Worm (Caenorhabditis elegans) whole organism, L2 larva: ENCODE results near the gene gbb-2.

Experiments
- C34F6.9 ChIP-seq: fragments of 150-350 bp; optimal IDR thresholded peaks from 2 replicates; lab custom pipeline; 2014; ENCODE audit warnings: missing biosample characterization, missing genetic modification characterization
- F13H6.1 ChIP-seq: sonication (generic microtip); optimal IDR thresholded peaks from 2 replicates; lab custom pipeline; 2016; ENCODE audit warnings: missing genetic modification characterization, missing compliant biosample characterization
- Y55F3AM.14 ChIP-seq: fragments of 200-800 bp; sonication (Bioruptor generic); optimal IDR thresholded peaks from 2 replicates; lab custom pipeline; 2018; ENCODE audit warnings: mild to moderate bottlenecking, missing genetic modification characterization, missing compliant biosample characterization
- alr-1 ChIP-seq: fragments of 150-350 bp; optimal IDR thresholded peaks from 2 replicates; lab custom pipeline; 2014; ENCODE audit warnings: missing biosample characterization, missing genetic modification characterization
- aly-2 ChIP-seq: fragments of 150-350 bp; optimal IDR thresholded peaks from 2 replicates; lab custom pipeline; 2014; ENCODE audit warnings: missing biosample characterization, missing genetic modification characterization
- ama-1 ChIP-seq: fragments of 150-350 bp; optimal IDR thresholded peaks from 2 replicates; lab custom pipeline; 2018; ENCODE audit warnings: inconsistent platforms
- blmp-1 ChIP-seq: sonication (generic microtip); optimal IDR thresholded peaks from 2 replicates; lab custom pipeline; 2017; ENCODE audit warnings: missing genetic modification characterization, mild to moderate bottlenecking, missing compliant biosample characterization, antibody characterized with exemption, moderate library complexity; ENCODE audit not compliant: insufficient read depth
- crh-2 ChIP-seq: sonication (generic microtip); optimal IDR thresholded peaks from 2 replicates; lab custom pipeline; 2017; ENCODE audit warnings: missing biosample characterization, missing genetic modification characterization
- elt-1 ChIP-seq: fragments of 150-350 bp; optimal IDR thresholded peaks from 2 replicates; lab custom pipeline; 2014; ENCODE audit warnings: missing biosample characterization, missing genetic modification characterization
- lin-13 ChIP-seq: fragments of 150-350 bp; optimal IDR thresholded peaks from 2 replicates; lab custom pipeline; 2014; ENCODE audit warnings: missing biosample characterization, missing genetic modification reagents, missing genetic modification characterization
- mbf-1 ChIP-seq: sonication (generic microtip); optimal IDR thresholded peaks from 2 replicates; lab custom pipeline; 2017; ENCODE audit warnings: missing biosample characterization, missing genetic modification characterization
- nhr-12 ChIP-seq: fragments of 150-350 bp; optimal IDR thresholded peaks from 2 replicates; lab custom pipeline; 2014; ENCODE audit warnings: missing biosample characterization, missing genetic modification characterization
- nhr-129 ChIP-seq: fragments of 150-350 bp; optimal IDR thresholded peaks from 2 replicates; lab custom pipeline; 2014; ENCODE audit warnings: missing biosample characterization, missing genetic modification characterization
- nhr-21 ChIP-seq: fragments of 150-350 bp; optimal IDR thresholded peaks from 2 replicates; lab custom pipeline; 2014; ENCODE audit warnings: missing biosample characterization, missing genetic modification characterization
- nhr-23 ChIP-seq: fragments of 150-350 bp; optimal IDR thresholded peaks from 2 replicates; lab custom pipeline; 2014; ENCODE audit warnings: missing biosample characterization, missing genetic modification reagents, missing genetic modification characterization
- nhr-237 ChIP-seq: fragments of 150-350 bp; optimal IDR thresholded peaks from 2 replicates; lab custom pipeline; 2014; ENCODE audit warnings: missing biosample characterization, missing genetic modification characterization
- nhr-25 ChIP-seq: fragments of 150-350 bp; sonication (generic microtip); optimal IDR thresholded peaks from 3 replicates; lab custom pipeline; 2014; ENCODE audit warnings: missing biosample characterization, missing genetic modification characterization
- peb-1 ChIP-seq: fragments of 150-350 bp; optimal IDR thresholded peaks from 2 replicates; lab custom pipeline; 2014; ENCODE audit warnings: missing biosample characterization, missing genetic modification characterization
- skn-1 ChIP-seq: sonication (generic microtip); optimal IDR thresholded peaks from 2 replicates; lab custom pipeline; 2017; ENCODE audit warnings: missing biosample characterization, missing genetic modification characterization
- unc-39 ChIP-seq: fragments of 150-350 bp; optimal IDR thresholded peaks from 2 replicates; lab custom pipeline; 2014; ENCODE audit warnings: missing biosample characterization, missing genetic modification characterization
- unc-55 ChIP-seq: fragments of 150-350 bp; sonication (generic microtip); optimal IDR thresholded peaks from 3 replicates; lab custom pipeline; 2014; ENCODE audit warnings: missing biosample characterization, missing genetic modification reagents, missing genetic modification characterization
- unc-62 ChIP-seq: fragments of 150-350 bp; optimal IDR thresholded peaks from 2 replicates; lab custom pipeline; 2014; ENCODE audit warnings: missing biosample characterization, missing genetic modification reagents, missing genetic modification characterization
- ztf-1 ChIP-seq: fragments of 200-800 bp; sonication (Bioruptor generic); conservative IDR thresholded peaks from 2 replicates; pipeline ENCODE4 v1.3.6; 2022; ENCODE audit warnings: missing genetic modification characterization, missing compliant biosample characterization

Gene gbb-2

ce11 chrIV:4441077-4441476 is 65.5 kb downstream of the gbb-2 start, which contains the start of gene fbxb-75:
TSS of gene fbxb-75 (minus strand) at chrIV:4441177.
- no peak for TF ChIP-seq unc-55 (GFP tag; lab: Kevin White, UChicago)
- TF ChIP-seq unc-62 = no peak
- TF ChIP-seq aly-2 (tag; lab: Kevin White, UChicago) = no peak
- TF ChIP-seq nhr-237 (tag; lab: Kevin White, UChicago) = no peak
- TF ChIP-seq Y55F3AM.14 (GFP tag; lab: Kevin White, UChicago) = no peak
- no peak for TF ChIP-seq ama-1 (lab: Kevin White, UChicago)
- TF ChIP-seq crh-2 (tag; lab: Kevin White, UChicago) = no peak
- TF ChIP-seq nhr-12 (tag; lab: Kevin White, UChicago) = no peak
- TF ChIP-seq alr-1 (tag; lab: Kevin White, UChicago) = no peak
- no peak for TF ChIP-seq blmp-1 (tag; lab: Kevin White, UChicago)
- no peak for TF ChIP-seq F13H6.1 (tag; lab: Kevin White, UChicago)
- no peak for TF ChIP-seq elt-1 (tag; lab: Kevin White, UChicago)
- no peak for TF ChIP-seq skn-1
- no peak for TF ChIP-seq unc-39
- no peak for TF ChIP-seq nhr-25 (tag; lab: Kevin White, UChicago)
- no peak for TF ChIP-seq mbf-1 (tag; lab: Kevin White, UChicago)
- TF ChIP-seq ztf-1 (GFP tag; lab: Robert Waterston, UW) = no peak
- TF ChIP-seq lin-13 = no peak

ce11 chrIV:4439190-4439589 is 67.4 kb downstream of the gbb-2 start, which contains the start of gene fbxb-74:
TSS of gene fbxb-74 (minus strand) at chrIV:4439290.
- TF ChIP-seq lin-13 (no peak), nhr-21 (no peak), alr-1 (tag; lab: Kevin White, UChicago) (no peak), skn-1 (no peak), nhr-23 (no peak), nhr-129 (tag; lab: Kevin White, UChicago) (no peak), C34F6.9 (tag; lab: Kevin White, UChicago) (no peak), peb-1 (tag; lab: Kevin White, UChicago) (no peak), elt-1 (tag; lab: Kevin White, UChicago) (no peak), blmp-1 (tag; lab: Kevin White, UChicago) (no peak)
- TF ChIP-seq, all 48 proteins: peak for 0
